Fruit fly (Drosophila melanogaster) ovary, adult (tissue): Measurements from ENCODE around the gene CG42583.
"Not testable (repeated sequence)": the region's sequence is repeated elsewhere in the genome, so short reads cannot be mapped to it uniquely, and the experiment has no call there.

ENCODE experiments used
- CG17801 ChIP-seq: fragments of 200-800 bp; optimal IDR thresholded peaks from 2 replicates; lab custom pipeline; 2019; ENCODE audit warnings: missing biosample characterization, mild to moderate bottlenecking, missing genetic modification characterization, moderate library complexity; ENCODE audit not compliant: partially characterized antibody

CG42583 gene

DNA sequence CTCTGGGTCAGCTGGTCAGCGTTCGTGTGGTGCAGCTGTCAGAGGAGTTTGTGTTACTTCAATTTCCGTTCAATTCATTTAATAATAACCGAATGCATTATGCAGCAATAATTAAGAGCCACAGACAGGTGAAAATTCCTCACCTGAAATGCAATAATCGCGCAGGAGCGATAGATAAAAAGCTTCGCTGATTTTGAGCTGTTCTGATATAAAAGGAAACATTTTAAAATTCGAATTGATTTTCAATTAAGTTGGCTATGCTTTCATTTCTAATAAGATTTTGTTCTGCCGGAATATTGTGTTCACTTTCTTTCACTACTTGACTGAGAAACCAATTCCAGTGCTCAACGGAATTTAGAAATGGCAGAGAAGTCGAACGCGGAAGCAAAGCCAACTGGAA lies at the start of gene CG42583:
TSS of gene CG42583 (plus strand) at position 301 of the 400 bp plus-strand sequence.
- TF ChIP-seq CG17801 (GFP tag; lab: Kevin White, UChicago): no peak

DNA sequence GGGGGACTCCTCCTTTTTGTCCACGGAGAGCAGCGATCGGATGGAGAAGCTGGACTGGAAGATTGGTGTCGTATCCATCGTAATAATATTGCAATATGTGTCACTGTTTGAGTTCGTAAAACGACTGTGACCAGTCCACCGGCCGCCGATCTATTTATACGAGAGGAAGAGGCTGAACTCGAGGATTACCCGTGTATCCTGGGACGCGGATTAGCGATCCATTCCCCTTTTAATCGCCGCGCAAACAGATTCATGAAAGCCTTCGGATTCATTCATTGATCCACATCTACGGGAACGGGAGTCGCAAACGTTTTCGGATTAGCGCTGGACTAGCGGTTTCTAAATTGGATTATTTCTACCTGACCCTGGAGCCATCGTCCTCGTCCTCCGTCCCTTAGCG lies 47.3 kb upstream of the CG42583 start, which contains the start of gene fd19B:
TSS of gene fd19B (minus strand) at position 101 of the 400 bp plus-strand sequence.
- no peak for TF ChIP-seq CG17801 (GFP tag; lab: Kevin White, UChicago)

DNA sequence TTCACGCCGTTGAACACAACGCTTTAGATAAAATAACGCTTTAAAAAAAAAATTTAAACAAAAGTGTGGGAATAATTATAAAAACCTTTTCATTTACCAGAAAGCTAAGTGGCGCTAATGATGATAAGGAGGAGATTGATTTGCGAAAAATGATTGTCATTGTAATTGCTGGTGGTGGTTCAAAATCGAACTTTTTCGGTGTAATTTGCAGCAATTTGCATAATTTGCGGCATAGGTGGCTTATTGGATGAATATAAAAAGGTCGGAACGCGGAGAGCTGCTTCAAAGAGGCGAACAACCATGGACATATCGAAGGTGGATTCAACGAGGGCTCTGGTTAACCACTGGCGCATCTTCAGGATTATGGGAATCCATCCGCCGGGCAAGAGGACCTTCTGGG lies 45.5 kb upstream of the CG42583 start, which contains the start of gene Or19b:
TSS of gene Or19b (plus strand) at position 301 of the 400 bp plus-strand sequence.
- not testable (repeated sequence) for TF ChIP-seq CG17801 (GFP tag; lab: Kevin White, UChicago)

DNA sequence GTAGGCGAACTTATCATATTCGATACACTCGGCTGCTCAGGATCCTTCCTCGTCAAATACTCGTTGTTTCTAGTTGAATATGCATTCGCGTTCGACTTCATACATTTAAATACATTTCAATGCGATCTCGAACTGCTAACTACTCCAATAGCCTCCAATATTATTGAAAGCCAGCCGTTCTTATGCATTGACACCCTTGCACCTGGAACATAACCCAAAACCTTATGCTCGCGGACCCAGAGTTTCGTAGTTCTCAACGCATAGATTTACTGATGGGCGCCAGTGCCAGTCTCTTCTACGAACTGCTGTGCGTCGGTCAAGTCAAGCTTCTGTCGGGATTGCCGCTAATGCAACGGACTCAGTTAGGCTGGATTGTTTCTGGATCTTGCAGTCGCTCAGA lies 43.2 kb upstream of the CG42583 start, which contains the start of gene CG42581:
TSS of gene CG42581 (minus strand) at position 101 of the 400 bp plus-strand sequence.
- not testable (repeated sequence) for TF ChIP-seq CG17801 (GFP tag; lab: Kevin White, UChicago)

DNA sequence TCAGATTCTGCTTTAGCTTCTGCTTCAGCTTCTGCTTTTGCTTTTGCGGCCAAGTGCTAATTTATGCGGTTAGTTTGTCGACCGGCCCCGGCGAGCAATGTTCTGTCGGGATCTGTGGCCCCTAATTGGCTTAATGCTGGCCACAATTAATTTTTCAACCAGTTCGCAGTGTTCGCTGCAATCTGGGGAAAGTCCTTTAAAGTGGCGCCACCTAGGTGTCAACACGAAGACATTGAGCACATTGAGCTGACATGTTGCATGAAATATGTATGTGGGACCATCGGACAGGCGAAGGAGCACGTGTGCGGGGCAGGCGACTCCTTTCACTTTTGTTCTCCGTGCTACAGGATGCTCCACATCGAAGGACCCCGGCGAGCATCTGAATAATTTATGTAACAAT lies 34.6 kb upstream of the CG42583 start:
- TF ChIP-seq CG17801 (GFP tag; lab: Kevin White, UChicago): no peak

DNA sequence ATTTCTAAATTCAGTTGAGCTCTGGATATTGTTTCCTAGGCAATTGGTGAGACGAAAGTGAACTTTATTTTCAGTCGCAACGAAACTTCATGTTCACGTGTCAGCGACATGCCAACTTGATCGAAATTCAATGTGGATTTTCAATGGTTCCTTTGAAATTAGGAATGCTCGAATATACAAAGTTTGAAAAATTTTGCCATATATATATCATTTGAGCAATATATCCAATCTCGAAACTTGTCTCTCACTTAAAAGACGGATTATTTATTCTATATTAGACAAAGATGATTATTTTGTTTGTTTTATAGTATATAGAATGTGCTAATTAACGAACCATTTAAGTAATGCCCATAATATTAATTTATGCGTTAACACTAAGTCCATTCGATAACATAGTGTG lies 29.1 kb upstream of the CG42583 start, which contains the start of gene karr:
TSS of gene karr (minus strand) at position 101 of the 400 bp plus-strand sequence.
- TF ChIP-seq CG17801 (GFP tag; lab: Kevin White, UChicago): no peak

DNA sequence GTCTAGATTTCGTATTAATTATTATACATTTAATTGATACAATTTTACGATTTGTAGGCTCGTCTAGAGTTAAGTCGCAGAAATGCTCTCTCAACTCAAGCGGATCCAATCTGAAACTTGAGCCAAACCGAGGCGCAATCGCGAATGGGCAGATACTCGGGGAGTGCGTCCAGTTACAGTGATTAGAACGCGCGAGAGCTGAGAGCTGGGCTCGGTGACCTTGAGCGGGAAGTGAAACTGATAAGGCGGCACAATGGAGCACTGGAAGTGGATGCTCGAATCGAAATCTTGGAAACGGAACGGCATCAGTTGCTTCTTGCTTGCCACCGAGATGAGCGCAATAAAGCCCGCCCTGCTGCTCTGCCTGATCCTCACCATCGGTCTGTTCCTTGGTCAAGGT lies 17.4 kb upstream of the CG42583 start, which contains the start of gene CG34331:
TSS of gene CG34331 (plus strand) at position 301 of the 400 bp plus-strand sequence.
- TF ChIP-seq CG17801 (GFP tag; lab: Kevin White, UChicago): no peak

DNA sequence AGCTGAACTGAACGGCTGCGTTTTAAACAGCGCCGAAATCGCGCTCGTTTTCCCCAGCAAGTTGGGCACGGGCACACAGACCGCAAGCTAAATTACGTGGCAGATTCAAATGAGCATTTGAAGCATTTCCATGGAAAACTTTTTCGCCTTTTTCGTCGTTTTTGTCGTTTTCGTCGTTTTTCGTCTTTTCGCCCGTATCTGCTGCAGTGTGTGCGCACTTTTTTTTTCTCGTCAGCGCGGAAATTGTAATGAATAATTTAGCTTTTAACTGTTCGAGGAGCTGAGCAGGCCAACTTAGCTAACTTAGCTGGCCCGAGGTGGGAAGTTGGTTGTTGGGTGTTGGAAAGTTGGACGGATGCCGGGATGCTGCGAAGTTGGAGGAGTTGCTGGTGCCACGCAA lies 10.0 kb upstream of the CG42583 start:
- no peak for TF ChIP-seq CG17801 (GFP tag; lab: Kevin White, UChicago)

DNA sequence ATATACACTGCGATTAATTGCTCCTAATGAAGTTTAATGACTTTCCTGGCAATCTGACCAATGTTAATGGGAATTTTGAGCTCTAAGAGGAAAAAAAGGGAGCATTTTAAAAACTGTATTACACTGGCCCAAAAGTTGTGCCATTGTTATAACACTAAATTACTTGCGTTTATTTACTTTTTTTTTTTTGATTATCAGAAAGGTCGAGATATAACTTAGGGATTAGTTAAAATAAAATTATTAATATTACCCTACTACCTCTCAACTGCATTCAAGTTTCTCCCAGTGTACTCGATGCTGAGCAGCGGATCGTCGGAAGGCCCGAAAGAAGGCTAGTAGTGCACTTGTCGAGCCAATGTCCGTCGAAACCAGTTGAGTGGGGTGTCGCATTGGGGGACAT lies 9.1 kb upstream of the CG42583 start:
- TF ChIP-seq CG17801 (GFP tag; lab: Kevin White, UChicago): no peak

DNA sequence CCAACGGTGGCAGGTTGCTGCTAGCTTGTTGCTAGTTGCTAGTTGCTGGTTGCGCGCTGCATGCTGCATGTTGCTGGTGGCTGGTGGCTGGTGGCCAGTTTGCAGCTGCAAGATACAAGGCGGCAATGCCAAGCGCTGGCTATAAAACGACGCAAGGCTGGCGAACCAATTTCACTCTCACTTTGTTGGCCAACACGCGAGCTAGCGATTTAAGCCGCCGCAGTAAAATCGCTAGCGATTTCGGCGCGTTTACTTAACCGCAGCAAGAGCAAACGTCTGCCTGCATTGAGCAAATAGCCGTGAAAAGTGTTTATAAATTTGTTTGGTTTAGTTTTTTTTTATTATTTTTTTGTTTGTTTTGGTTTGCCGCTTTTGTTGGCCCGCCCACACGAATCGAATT lies 6.2 kb upstream of the CG42583 start, which contains the start of gene CG15322:
TSS of gene CG15322 (plus strand) at position 148 of the 400 bp plus-strand sequence.
- no peak for TF ChIP-seq CG17801 (GFP tag; lab: Kevin White, UChicago)

DNA sequence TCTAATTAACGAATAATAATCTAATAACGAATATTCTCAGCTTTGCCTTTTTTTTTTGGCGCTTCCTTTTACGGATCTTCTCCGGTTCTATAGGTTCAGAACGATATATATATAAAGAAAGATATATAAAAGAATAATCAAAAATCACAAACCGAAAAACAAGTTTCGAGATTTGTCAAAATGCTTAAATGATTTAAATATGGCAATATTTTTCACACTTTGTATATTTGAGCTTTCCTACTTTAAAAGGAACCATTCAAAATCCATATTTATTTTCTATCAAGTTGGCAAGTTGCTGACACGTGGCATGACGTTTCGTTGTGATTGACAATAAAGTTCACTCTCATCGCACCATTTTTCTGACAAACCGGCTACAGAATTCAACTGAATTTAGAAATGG lies 1.1 kb downstream of the CG42583 start, which contains the start of gene CG34332:
TSS of gene CG34332 (plus strand) at position 301 of the 400 bp plus-strand sequence.
- TF ChIP-seq CG17801 (GFP tag; lab: Kevin White, UChicago): no peak

DNA sequence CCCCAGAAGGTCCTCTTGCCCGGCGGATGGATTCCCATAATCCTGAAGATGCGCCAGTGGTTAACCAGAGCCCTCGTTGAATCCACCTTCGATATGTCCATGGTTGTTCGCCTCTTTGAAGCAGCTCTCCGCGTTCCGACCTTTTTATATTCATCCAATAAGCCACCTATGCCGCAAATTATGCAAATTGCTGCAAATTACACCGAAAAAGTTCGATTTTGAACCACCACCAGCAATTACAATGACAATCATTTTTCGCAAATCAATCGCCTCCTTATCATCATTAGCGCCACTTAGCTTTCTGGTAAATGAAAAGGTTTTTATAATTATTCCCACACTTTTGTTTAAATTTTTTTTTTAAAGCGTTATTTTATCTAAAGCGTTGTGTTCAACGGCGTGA lies 3.5 kb downstream of the CG42583 start, which contains the start of gene Or19a:
TSS of gene Or19a (minus strand) at position 101 of the 400 bp plus-strand sequence.
- not testable (repeated sequence) for TF ChIP-seq CG17801 (GFP tag; lab: Kevin White, UChicago)

DNA sequence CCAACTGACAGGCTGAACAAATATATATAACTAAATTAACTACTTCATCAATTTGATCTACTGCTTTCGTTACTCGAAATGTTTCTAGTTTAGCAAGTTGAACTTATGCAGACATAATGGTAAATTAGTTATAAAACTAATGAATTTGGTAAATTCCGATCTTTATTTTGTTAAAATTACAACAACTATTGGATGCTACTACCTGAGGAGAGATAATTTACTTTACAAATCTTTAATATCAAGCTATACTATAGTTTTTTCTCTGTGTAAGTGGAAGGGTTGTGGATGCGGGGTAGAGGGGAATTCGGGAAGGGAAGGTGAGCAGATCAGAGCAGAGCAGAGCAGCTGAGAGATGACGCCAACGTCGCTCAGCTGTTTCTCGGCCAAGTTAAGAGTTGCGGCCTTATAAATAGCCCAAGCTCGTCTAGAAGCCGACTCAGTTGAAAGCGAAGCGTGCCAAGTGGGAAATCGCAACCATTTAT lies 8.1 kb downstream of the CG42583 start, which contains the start of gene aspr:
TSS of gene aspr (plus strand) at position 432 of the 482 bp plus-strand sequence.
- TF ChIP-seq CG17801 (GFP tag; lab: Kevin White, UChicago): no peak

DNA sequence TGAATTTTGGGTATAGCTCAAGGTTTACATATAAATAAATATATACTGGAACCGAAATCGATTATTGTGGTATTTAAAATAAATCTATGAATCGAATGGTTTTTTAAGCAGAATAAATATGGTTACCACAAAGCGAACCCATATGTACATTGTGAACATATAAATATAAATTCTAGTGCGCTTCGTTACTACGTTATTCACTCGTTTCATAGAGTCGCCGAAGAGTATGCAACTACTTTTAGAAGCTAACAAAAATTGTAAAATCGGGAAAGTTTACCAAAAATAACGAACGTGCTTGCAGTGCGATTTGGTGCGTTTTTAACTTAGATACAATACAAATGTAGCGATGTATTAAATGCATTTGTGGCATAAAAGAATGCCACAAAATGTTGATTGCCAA lies 16.4 kb downstream of the CG42583 start:
- no peak for TF ChIP-seq CG17801 (GFP tag; lab: Kevin White, UChicago)

DNA sequence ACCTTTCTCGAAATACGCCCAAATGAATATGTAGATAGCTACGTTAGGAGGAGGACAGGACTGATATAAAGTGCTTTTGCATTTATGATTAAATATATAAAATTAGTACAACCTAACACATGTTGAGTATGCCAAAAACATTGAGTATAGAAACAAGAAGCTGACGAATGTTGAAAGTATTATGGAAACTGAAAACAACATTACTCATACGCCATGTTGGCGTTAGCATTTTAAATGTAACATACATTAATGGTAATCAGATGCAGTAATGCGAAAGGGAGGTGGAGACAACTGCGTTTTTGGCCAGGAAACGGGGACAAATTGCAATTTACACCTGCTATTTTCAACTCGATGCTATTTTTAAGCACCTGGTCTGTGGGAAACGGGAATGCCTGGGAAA lies 18.9 kb downstream of the CG42583 start:
- no peak for TF ChIP-seq CG17801 (GFP tag; lab: Kevin White, UChicago)

DNA sequence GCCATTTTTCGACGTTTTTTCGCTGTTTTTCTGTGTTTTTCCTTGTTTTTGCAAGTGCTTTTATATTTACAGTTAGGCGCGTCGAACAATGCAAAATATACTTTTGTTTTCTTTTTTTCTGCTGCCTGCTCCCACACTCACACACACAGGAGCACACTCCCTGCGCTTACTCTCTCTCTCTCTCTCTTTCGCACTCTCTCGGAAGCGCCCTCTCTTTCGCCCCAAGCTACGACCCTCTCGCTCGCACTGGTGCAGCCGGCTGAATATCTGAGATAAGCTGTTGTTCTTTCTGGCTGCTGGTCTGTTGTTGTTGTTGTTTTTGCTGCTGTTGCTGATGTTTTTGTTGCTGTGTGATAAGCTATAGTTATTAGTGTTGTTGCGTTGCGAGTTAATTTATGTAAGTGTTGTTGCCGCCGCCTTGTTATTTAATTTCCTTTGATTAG lies 19.4 kb downstream of the CG42583 start:
- TF ChIP-seq CG17801 (GFP tag; lab: Kevin White, UChicago): peak; percentile 41
